Worm (Caenorhabditis elegans): Measurements from ENCODE around the gene lis-1.

The lis-1 gene

DNA sequence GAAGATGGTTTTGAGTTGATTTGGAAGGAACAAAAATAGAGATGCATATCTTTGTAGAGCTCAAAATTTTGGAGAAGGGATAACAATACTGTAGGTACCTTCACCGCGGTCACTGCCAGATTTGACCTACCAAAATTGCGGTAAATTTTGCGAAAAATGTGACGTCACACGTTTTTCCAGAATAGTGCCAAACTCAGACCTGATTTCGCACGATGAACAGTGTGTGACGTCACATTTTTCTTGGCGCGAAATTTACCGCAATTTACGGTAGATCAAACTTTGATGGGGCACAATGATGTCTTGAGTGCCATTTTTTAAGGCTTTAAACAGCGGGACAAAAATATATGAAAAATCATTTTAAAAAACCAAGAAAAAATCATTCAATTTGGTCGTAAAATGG is 47.6 kb downstream of the lis-1 start:
- TF ChIP-seq ceh-36 (tag; optimal IDR thresholded peaks at IDR 0.05): no peak
- no peak for TF ChIP-seq hnd-1 (tag; optimal IDR thresholded peaks at IDR 0.05)
- TF ChIP-seq ceh-13 (GFP tag; optimal IDR thresholded peaks at IDR 0.05): no peak
- no peak for TF ChIP-seq pes-1 (GFP tag; IDR thresholded peaks at IDR 0.05)
- TF ChIP-seq tra-4 (tag; optimal IDR thresholded peaks at IDR 0.05): no peak
- TF ChIP-seq ets-7 (tag; optimal IDR thresholded peaks at IDR 0.05): no peak
- no peak for TF ChIP-seq hmbx-1 (tag; optimal IDR thresholded peaks at IDR 0.05)
- no peak for TF ChIP-seq flt-1 (GFP tag; IDR thresholded peaks at IDR 0.05)
- TF ChIP-seq sea-1 (GFP tag; conservative IDR thresholded peaks at IDR 0.05): no peak

DNA sequence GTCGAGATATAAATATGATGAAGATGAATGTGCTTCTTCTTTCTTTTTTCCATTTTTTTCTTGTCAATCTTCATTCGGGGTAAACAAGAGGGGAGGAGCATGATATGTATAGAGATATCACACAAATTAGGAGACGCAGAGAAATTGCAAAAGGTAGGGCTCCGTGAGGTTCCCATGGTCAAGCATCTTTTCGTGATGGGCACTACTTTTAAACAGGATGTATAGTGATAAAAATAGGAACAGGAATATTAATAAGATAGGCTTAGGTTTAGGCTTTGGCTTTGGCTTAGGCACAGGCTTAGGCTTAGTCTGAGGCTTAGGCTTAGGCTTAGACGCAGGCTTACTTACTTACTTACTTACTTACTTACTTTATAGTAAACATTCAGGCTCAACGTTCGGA is 51.8 kb downstream of the lis-1 start, which contains the start of gene F53A2.1:
F53A2.1 (minus strand) TSS at position 101 of the 400 bp plus-strand sequence.
- TF ChIP-seq aly-1 (tag; optimal IDR thresholded peaks at IDR 0.05): no peak
- no peak for TF ChIP-seq ceh-36 (tag; optimal IDR thresholded peaks at IDR 0.05)
- no peak for TF ChIP-seq flt-1 (GFP tag; IDR thresholded peaks at IDR 0.05)
- no peak for TF ChIP-seq tbx-11 (GFP tag; IDR thresholded peaks at IDR 0.05)
- no peak for TF ChIP-seq sea-1 (GFP tag; conservative IDR thresholded peaks at IDR 0.05)
- no peak for TF ChIP-seq tbx-37 (GFP tag; conservative IDR thresholded peaks at IDR 0.05)
- no peak for TF ChIP-seq B0310.2 (tag; optimal IDR thresholded peaks at IDR 0.05)
- TF ChIP-seq hmbx-1 (tag; optimal IDR thresholded peaks at IDR 0.05): no peak
- TF ChIP-seq hnd-1 (tag; optimal IDR thresholded peaks at IDR 0.05): no peak
- no peak for TF ChIP-seq ama-1 (optimal IDR thresholded peaks at IDR 0.05)
- no peak for TF ChIP-seq hmg-4 (GFP tag; optimal IDR thresholded peaks at IDR 0.05)
- TF ChIP-seq pes-1 (GFP tag; IDR thresholded peaks at IDR 0.05): no peak
- no peak for TF ChIP-seq tra-4 (tag; optimal IDR thresholded peaks at IDR 0.05)
- no peak for TF ChIP-seq ets-7 (tag; optimal IDR thresholded peaks at IDR 0.05)
- TF ChIP-seq scrt-1 (GFP tag; IDR thresholded peaks at IDR 0.05): no peak
- no peak for TF ChIP-seq ceh-13 (GFP tag; optimal IDR thresholded peaks at IDR 0.05)

DNA sequence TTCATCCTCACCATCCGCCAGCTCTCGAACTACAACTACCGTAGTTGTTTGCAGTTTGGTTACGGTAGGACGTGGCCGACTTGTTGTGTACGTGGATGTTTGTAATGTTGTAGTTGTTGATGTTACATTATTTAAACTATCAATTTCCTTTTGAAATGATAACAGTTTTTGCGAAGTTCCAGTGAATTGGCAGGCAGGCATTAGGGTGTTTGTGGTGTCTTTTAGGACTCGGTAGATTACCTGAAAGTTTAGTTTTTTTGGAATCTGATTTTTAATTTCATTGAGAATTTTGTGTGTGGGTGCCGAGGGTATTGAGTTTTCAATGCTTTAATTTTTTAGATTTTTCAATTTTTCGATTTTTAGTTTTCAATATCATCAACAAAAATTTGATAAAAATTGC is 53.9 kb downstream of the lis-1 start, which contains the start of gene F53A2.11:
F53A2.11 (minus strand) TSS at position 101 of the 400 bp plus-strand sequence.
- TF ChIP-seq scrt-1 (GFP tag; IDR thresholded peaks at IDR 0.05) (no peak), tbx-11 (GFP tag; IDR thresholded peaks at IDR 0.05) (no peak), hmbx-1 (tag; optimal IDR thresholded peaks at IDR 0.05) (no peak), ama-1 (optimal IDR thresholded peaks at IDR 0.05) (no peak), tbx-37 (GFP tag; conservative IDR thresholded peaks at IDR 0.05) (no peak), ets-7 (tag; optimal IDR thresholded peaks at IDR 0.05) (no peak), ceh-36 (tag; optimal IDR thresholded peaks at IDR 0.05) (no peak), hmg-4 (GFP tag; optimal IDR thresholded peaks at IDR 0.05) (no peak), F13C5.2 (tag; optimal IDR thresholded peaks at IDR 0.05) (no peak), B0310.2 (tag; optimal IDR thresholded peaks at IDR 0.05) (no peak), sea-1 (GFP tag; conservative IDR thresholded peaks at IDR 0.05) (no peak), flt-1 (GFP tag; IDR thresholded peaks at IDR 0.05) (no peak), tra-4 (tag; optimal IDR thresholded peaks at IDR 0.05) (no peak), hnd-1 (tag; optimal IDR thresholded peaks at IDR 0.05) (no peak), pes-1 (GFP tag; IDR thresholded peaks at IDR 0.05) (no peak), ceh-13 (GFP tag; optimal IDR thresholded peaks at IDR 0.05) (no peak), aly-1 (tag; optimal IDR thresholded peaks at IDR 0.05) (no peak)
